Worm (Caenorhabditis elegans) whole organism, L4 larva: ENCODE data around the gene twk-43.

ENCODE experiments used
- D1046.2 ChIP-seq: fragments of 200-800 bp; sonication (Bioruptor generic); IDR thresholded peaks from 2 replicates; pipeline ENCODE4 v1.3.6; 2022; ENCODE audit warnings: missing genetic modification characterization, missing compliant biosample characterization
- F44E2.7 ChIP-seq: fragments of 200-800 bp; sonication (Bioruptor generic); IDR thresholded peaks from 2 replicates; pipeline ENCODE4 v2.1.2; 2022; ENCODE audit warnings: missing genetic modification characterization, missing compliant biosample characterization
- R02D3.7 ChIP-seq: fragments of 150-350 bp; sonication (generic microtip); optimal IDR thresholded peaks from 3 replicates; lab custom pipeline; 2014; ENCODE audit warnings: missing biosample characterization, missing genetic modification characterization
- T20F7.1 ChIP-seq: fragments of 200-800 bp; sonication (Bioruptor generic); optimal IDR thresholded peaks from 2 replicates; lab custom pipeline; 2018; ENCODE audit warnings: mild to moderate bottlenecking, missing genetic modification characterization, missing compliant biosample characterization
- T26A8.4 ChIP-seq: fragments of 200-800 bp; sonication (Bioruptor generic); IDR thresholded peaks from 2 replicates; pipeline ENCODE4 v1.3.6; 2022; ENCODE audit warnings: missing genetic modification characterization, missing compliant biosample characterization
- Y5F2A.4 ChIP-seq: fragments of 200-800 bp; sonication (Bioruptor generic); optimal IDR thresholded peaks from 2 replicates; lab custom pipeline; 2018; ENCODE audit warnings: mild to moderate bottlenecking, missing genetic modification characterization, missing compliant biosample characterization
- Y75B8A.6 ChIP-seq: fragments of 200-800 bp; sonication (Bioruptor generic); IDR thresholded peaks from 2 replicates; pipeline ENCODE4 v1.3.6; 2022; ENCODE audit warnings: missing genetic modification reagents, missing genetic modification characterization, missing compliant biosample characterization
- aha-1 ChIP-seq: fragments of 150-350 bp; peaks from one replicate; lab custom pipeline; 2014; ENCODE audit warnings: missing biosample characterization, missing genetic modification characterization
- aly-2 ChIP-seq: sonication (generic microtip); optimal IDR thresholded peaks from 2 replicates; lab custom pipeline; 2018; ENCODE audit warnings: missing biosample characterization, missing genetic modification characterization
- arid-1 ChIP-seq: fragments of 200-800 bp; sonication (Bioruptor generic); conservative IDR thresholded peaks from 2 replicates; pipeline ENCODE4 v1.3.6; 2022; ENCODE audit warnings: missing genetic modification reagents, missing genetic modification characterization, missing compliant biosample characterization
- attf-4 ChIP-seq: sonication (generic microtip); optimal IDR thresholded peaks from 3 replicates; lab custom pipeline; 2017; ENCODE audit warnings: missing biosample characterization, missing genetic modification characterization
- ceh-28 ChIP-seq: fragments of 150-350 bp; optimal IDR thresholded peaks from 2 replicates; lab custom pipeline; 2014; ENCODE audit warnings: missing biosample characterization, missing genetic modification reagents, missing genetic modification characterization
- ceh-32 ChIP-seq: sonication (generic microtip); optimal IDR thresholded peaks from 2 replicates; lab custom pipeline; 2016; ENCODE audit warnings: mild to moderate bottlenecking, missing genetic modification characterization, missing compliant biosample characterization; ENCODE audit not compliant: poor library complexity
- ceh-44 ChIP-seq: fragments of 200-800 bp; sonication (Bioruptor generic); IDR thresholded peaks from 2 replicates; pipeline ENCODE4 v1.3.6; 2022; ENCODE audit warnings: missing genetic modification reagents, missing genetic modification characterization, missing compliant biosample characterization
- ceh-82 ChIP-seq: sonication (generic microtip); optimal IDR thresholded peaks from 2 replicates; lab custom pipeline; 2017; ENCODE audit warnings: missing biosample characterization, missing genetic modification characterization
- cey-2 ChIP-seq: sonication (generic microtip); optimal IDR thresholded peaks from 3 replicates; lab custom pipeline; 2017; ENCODE audit warnings: missing genetic modification characterization, mild to moderate bottlenecking, missing compliant biosample characterization, antibody characterized with exemption, borderline replicate concordance; ENCODE audit not compliant: insufficient read depth
- daf-16 ChIP-seq, 3 experiments: sonication (generic microtip); optimal IDR thresholded peaks; 2 replicates each; lab custom pipeline; 2016 to 2017; ENCODE audit warnings: missing genetic modification characterization in 3 of 3, missing genetic modification reagents in 3 of 3, mild to moderate bottlenecking in 2 of 3, missing compliant biosample characterization in 2 of 3, missing biosample characterization in 1 of 3, moderate library complexity in 1 of 3
- dmd-9 ChIP-seq: fragments of 200-800 bp; sonication (Bioruptor generic); IDR thresholded peaks from 2 replicates; pipeline ENCODE4 v1.3.6; 2022; ENCODE audit warnings: missing genetic modification reagents, missing genetic modification characterization, missing compliant biosample characterization
- dpl-1 ChIP-seq: fragments of 150-350 bp; optimal IDR thresholded peaks from 2 replicates; lab custom pipeline; 2014; ENCODE audit warnings: missing biosample characterization, missing genetic modification reagents, missing genetic modification characterization
- duxl-1 ChIP-seq: sonication (generic microtip); optimal IDR thresholded peaks from 2 replicates; lab custom pipeline; 2016; ENCODE audit warnings: mild to moderate bottlenecking, missing genetic modification characterization, moderate library complexity, missing compliant biosample characterization; ENCODE audit not compliant: poor library complexity
- dve-1 ChIP-seq: sonication (generic microtip); optimal IDR thresholded peaks from 2 replicates; lab custom pipeline; 2017; ENCODE audit warnings: antibody characterized with exemption, mild to moderate bottlenecking, missing genetic modification characterization, missing compliant biosample characterization; ENCODE audit not compliant: insufficient read depth
- egl-43 ChIP-seq: fragments of 200-800 bp; sonication (Bioruptor generic); IDR thresholded peaks from 2 replicates; pipeline ENCODE4 v1.3.6; 2022; ENCODE audit warnings: missing genetic modification reagents, missing genetic modification characterization, missing compliant biosample characterization
- fkh-10 ChIP-seq: fragments of 150-350 bp; optimal IDR thresholded peaks from 2 replicates; lab custom pipeline; 2014; ENCODE audit warnings: missing biosample characterization, missing genetic modification reagents, missing genetic modification characterization
- fos-1 ChIP-seq: fragments of 150-350 bp; optimal IDR thresholded peaks from 2 replicates; lab custom pipeline; 2014; ENCODE audit warnings: missing biosample characterization, missing genetic modification characterization
- gei-8 ChIP-seq: fragments of 200-800 bp; sonication (Bioruptor generic); optimal IDR thresholded peaks from 2 replicates; lab custom pipeline; 2018; ENCODE audit warnings: mild to moderate bottlenecking, missing genetic modification characterization, missing compliant biosample characterization
- hlh-11 ChIP-seq: fragments of 200-800 bp; sonication (Bioruptor generic); optimal IDR thresholded peaks from 2 replicates; lab custom pipeline; 2018; ENCODE audit warnings: mild to moderate bottlenecking, missing genetic modification characterization, missing compliant biosample characterization
- hlh-30 ChIP-seq: sonication (generic microtip); optimal IDR thresholded peaks from 2 replicates; lab custom pipeline; 2017; ENCODE audit warnings: antibody characterized with exemption, mild to moderate bottlenecking, missing genetic modification characterization, missing compliant biosample characterization; ENCODE audit not compliant: insufficient read depth
- hmg-1.1 ChIP-seq: fragments of 200-800 bp; sonication (Bioruptor generic); IDR thresholded peaks from 2 replicates; pipeline ENCODE4 v1.3.6; 2022; ENCODE audit warnings: missing genetic modification reagents, missing genetic modification characterization, missing compliant biosample characterization
- jun-1 ChIP-seq: fragments of 150-350 bp; optimal IDR thresholded peaks from 2 replicates; lab custom pipeline; 2014; ENCODE audit warnings: missing biosample characterization, missing genetic modification reagents, missing genetic modification characterization
- lim-7 ChIP-seq: fragments of 200-800 bp; sonication (Bioruptor generic); IDR thresholded peaks from 2 replicates; pipeline ENCODE4 v1.3.6; 2022; ENCODE audit warnings: missing genetic modification characterization, missing compliant biosample characterization
- lin-1 ChIP-seq: fragments of 200-800 bp; sonication (Bioruptor generic); IDR thresholded peaks from 2 replicates; pipeline ENCODE4 v1.3.6; 2022; ENCODE audit warnings: missing genetic modification reagents, missing genetic modification characterization, missing compliant biosample characterization
- lin-15B ChIP-seq: fragments of 150-350 bp; sonication (generic microtip); optimal IDR thresholded peaks from 3 replicates; lab custom pipeline; 2014; ENCODE audit warnings: missing biosample characterization, missing genetic modification characterization
- lin-29 ChIP-seq: fragments of 200-800 bp; sonication (Bioruptor generic); IDR thresholded peaks from 2 replicates; pipeline ENCODE4 v1.3.6; 2022; ENCODE audit warnings: missing genetic modification reagents, missing genetic modification characterization, missing compliant biosample characterization
- madf-5 ChIP-seq, 2 experiments: fragments of 200-800 bp; sonication (Bioruptor generic); IDR thresholded peaks; 2 replicates each; pipeline ENCODE4 v1.3.6; 2022; ENCODE audit warnings: missing compliant biosample characterization in 2 of 2, missing genetic modification characterization in 2 of 2
- mep-1 ChIP-seq: fragments of 150-350 bp; sonication (generic microtip); optimal IDR thresholded peaks from 3 replicates; lab custom pipeline; 2014; ENCODE audit warnings: missing biosample characterization, missing genetic modification characterization
- mxl-3 ChIP-seq: fragments of 200-800 bp; sonication (Bioruptor generic); optimal IDR thresholded peaks from 2 replicates; lab custom pipeline; 2018; ENCODE audit warnings: mild to moderate bottlenecking, missing genetic modification characterization, missing compliant biosample characterization
- nhr-102 ChIP-seq: sonication (generic microtip); optimal IDR thresholded peaks from 2 replicates; lab custom pipeline; 2016; ENCODE audit warnings: mild to moderate bottlenecking, missing genetic modification characterization, moderate library complexity, missing compliant biosample characterization
- nhr-237 ChIP-seq: sonication (generic microtip); optimal IDR thresholded peaks from 2 replicates; lab custom pipeline; 2017; ENCODE audit warnings: missing biosample characterization, missing genetic modification characterization
- nhr-25 ChIP-seq: sonication (generic microtip); optimal IDR thresholded peaks from 2 replicates; lab custom pipeline; 2017; ENCODE audit warnings: missing genetic modification characterization, mild to moderate bottlenecking, missing compliant biosample characterization, antibody characterized with exemption, moderate library complexity, borderline replicate concordance; ENCODE audit not compliant: insufficient read depth
- nhr-41 ChIP-seq: fragments of 200-800 bp; sonication (Bioruptor generic); IDR thresholded peaks from 2 replicates; pipeline ENCODE4 v1.3.6; 2022; ENCODE audit warnings: missing genetic modification reagents, missing genetic modification characterization, missing compliant biosample characterization
- nhr-6 ChIP-seq: fragments of 150-350 bp; optimal IDR thresholded peaks from 2 replicates; lab custom pipeline; 2014; ENCODE audit warnings: missing biosample characterization, missing genetic modification characterization
- nhr-76 ChIP-seq: fragments of 150-350 bp; optimal IDR thresholded peaks from 2 replicates; lab custom pipeline; 2014; ENCODE audit warnings: missing biosample characterization, missing genetic modification characterization
- pha-4 ChIP-seq, 2 experiments: fragments of 150-350 bp in 1 of 2; fragments of 200-800 bp in 1 of 2; sonication (Bioruptor generic) in 1 of 2; IDR thresholded peaks in 1 of 2; optimal IDR thresholded peaks in 1 of 2; 2 replicates each; pipeline versions ENCODE4 v1.3.6 to Lab custom; 2014 to 2022; ENCODE audit warnings: missing genetic modification characterization in 2 of 2, missing genetic modification reagents in 2 of 2, missing biosample characterization in 1 of 2, missing compliant biosample characterization in 1 of 2
- php-3 ChIP-seq: fragments of 200-800 bp; sonication (Bioruptor generic); IDR thresholded peaks from 2 replicates; pipeline ENCODE4 v1.3.6; 2022; ENCODE audit warnings: missing genetic modification reagents, missing genetic modification characterization, missing compliant biosample characterization
- pqm-1 ChIP-seq: sonication (generic microtip); optimal IDR thresholded peaks from 2 replicates; lab custom pipeline; 2017; ENCODE audit warnings: missing biosample characterization, missing genetic modification characterization
- snpc-4 ChIP-seq: fragments of 150-350 bp; optimal IDR thresholded peaks from 2 replicates; lab custom pipeline; 2014; ENCODE audit warnings: missing biosample characterization, missing genetic modification characterization
- unc-39 ChIP-seq: sonication (generic microtip); optimal IDR thresholded peaks from 2 replicates; lab custom pipeline; 2017; ENCODE audit warnings: missing biosample characterization, missing genetic modification characterization
- unc-62 ChIP-seq, 3 experiments: fragments of 150-350 bp in 1 of 3; sonication (generic microtip); optimal IDR thresholded peaks in 2 of 3; peaks in 1 of 3; 1 replicate in 1 of 3; 2 replicates in 2 of 3; lab custom pipeline; 2014 to 2017; ENCODE audit warnings: missing biosample characterization in 3 of 3, missing genetic modification characterization in 3 of 3, missing genetic modification reagents in 3 of 3, missing genotype in 1 of 3
- zfp-3 ChIP-seq: fragments of 200-800 bp; sonication (Bioruptor generic); conservative IDR thresholded peaks from 2 replicates; pipeline ENCODE4 v1.3.6; 2022; ENCODE audit warnings: missing genetic modification reagents, missing genetic modification characterization, missing compliant biosample characterization

Gene twk-43

DNA sequence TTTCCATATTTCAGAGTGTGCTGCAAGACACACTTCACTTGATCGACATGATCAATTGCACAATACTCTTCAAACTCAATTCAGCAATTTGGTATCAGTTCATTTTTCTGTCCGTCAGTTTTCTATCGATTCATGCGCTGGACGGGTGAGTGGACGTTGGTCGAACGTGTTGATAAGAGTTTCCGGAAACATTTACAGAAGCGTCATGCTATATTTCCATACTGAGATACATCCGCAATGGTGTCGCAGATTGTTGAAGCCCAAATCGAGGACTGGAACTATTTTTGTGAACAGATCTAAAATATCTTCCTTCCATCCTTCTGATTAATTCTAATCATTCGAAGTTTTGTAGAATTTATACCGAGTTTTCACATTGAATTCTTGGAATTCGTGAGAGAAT, 23.6 kb downstream of the twk-43 start (continued):
- no peak for TF ChIP-seq madf-5 (GFP tag; IDR thresholded peaks at IDR 0.05; lab: Robert Waterston, UW)
- TF ChIP-seq dve-1 (tag; lab: Kevin White, UChicago) = peak; percentile 41
- no peak for TF ChIP-seq arid-1 (GFP tag; lab: Robert Waterston, UW)
- no peak for TF ChIP-seq nhr-76 (tag; lab: Kevin White, UChicago)
- TF ChIP-seq T20F7.1 (GFP tag; lab: Kevin White, UChicago) = peak; percentile 31
- no peak for TF ChIP-seq lim-7 (GFP tag; lab: Robert Waterston, UW)
- 0 out of 2 replicates have a peak, but pooled peaks have one; percentile 6 for TF ChIP-seq php-3 (GFP tag; lab: Robert Waterston, UW)
- no peak for TF ChIP-seq nhr-102 (tag; lab: Kevin White, UChicago)
- peak; percentile 64 for TF ChIP-seq zfp-3 (GFP tag; lab: Robert Waterston, UW)
- TF ChIP-seq fos-1 (tag; lab: Kevin White, UChicago) = no peak
- TF ChIP-seq dmd-9 = no peak
- no peak for TF ChIP-seq R02D3.7
- no peak for TF ChIP-seq pha-4 (GFP tag; IDR thresholded peaks at IDR 0.05; lab: Robert Waterston, UW)
- TF ChIP-seq pha-4 (tag; optimal IDR thresholded peaks at IDR 0.05; lab: Kevin White, UChicago) = no peak
- no peak for TF ChIP-seq hlh-30 (tag; lab: Kevin White, UChicago)
- TF ChIP-seq daf-16 (GFP tag; optimal IDR thresholded peaks at IDR 0.05; lab: Kevin White, UChicago) = no peak
- peak; percentile 68 for TF ChIP-seq daf-16 (tag; optimal IDR thresholded peaks at IDR 0.05; lab: Kevin White, UChicago)
- no peak for TF ChIP-seq nhr-6
- TF ChIP-seq nhr-41 (GFP tag; lab: Robert Waterston, UW) = no peak
- TF ChIP-seq lin-1 (GFP tag; lab: Robert Waterston, UW) = peak; percentile 23; the same call in 1 of the 2 replicates
- TF ChIP-seq mxl-3 = peak; percentile 66
- TF ChIP-seq duxl-1 (tag; lab: Kevin White, UChicago) = no peak
- no peak for TF ChIP-seq attf-4 (tag; lab: Kevin White, UChicago)
- TF ChIP-seq cey-2 (tag; lab: Kevin White, UChicago) = no peak
- peak; percentile 11 for TF ChIP-seq gei-8 (GFP tag; lab: Kevin White, UChicago)
- peak; percentile 3 for TF ChIP-seq nhr-25 (tag; lab: Kevin White, UChicago)
- TF ChIP-seq aly-2 (tag; lab: Kevin White, UChicago) = no peak
- TF ChIP-seq fkh-10 (GFP tag; lab: Kevin White, UChicago) = no peak
- peak in 1 of 2 experiments; percentile 6 for TF ChIP-seq unc-62 (GFP tag; optimal IDR thresholded peaks at IDR 0.05 in 1 of 2; lab: Kevin White, UChicago)
- no peak for TF ChIP-seq unc-62 (tag; optimal IDR thresholded peaks at IDR 0.05; lab: Kevin White, UChicago)
- TF ChIP-seq pqm-1 (tag; lab: Kevin White, UChicago) = peak; percentile 54
- TF ChIP-seq ceh-28 (tag; lab: Kevin White, UChicago) = no peak
- no peak for TF ChIP-seq lin-15B
- TF ChIP-seq ceh-82 (tag; lab: Kevin White, UChicago) = no peak
- no peak for TF ChIP-seq lin-29
- no peak for TF ChIP-seq unc-39 (tag; lab: Kevin White, UChicago)
- TF ChIP-seq egl-43 (GFP tag; lab: Robert Waterston, UW) = no peak
- no peak for TF ChIP-seq aha-1 (tag; lab: Kevin White, UChicago)
- TF ChIP-seq Y75B8A.6 (GFP tag; lab: Robert Waterston, UW) = 0 out of 2 replicates have a peak, but pooled peaks have one; percentile 4
- no peak for TF ChIP-seq D1046.2 (GFP tag; lab: Robert Waterston, UW)
- TF ChIP-seq Y5F2A.4 = no peak
- TF ChIP-seq ceh-44 = no peak
- TF ChIP-seq T26A8.4 (GFP tag; lab: Robert Waterston, UW) = no peak
- no peak for TF ChIP-seq nhr-237 (tag; lab: Kevin White, UChicago)
- no peak for TF ChIP-seq F44E2.7 (GFP tag; lab: Robert Waterston, UW)
- no peak for TF ChIP-seq jun-1
- no peak for TF ChIP-seq snpc-4
- TF ChIP-seq ceh-32 (tag; lab: Kevin White, UChicago) = no peak
- no peak for TF ChIP-seq hmg-1.1 (GFP tag; lab: Robert Waterston, UW)
- peak; percentile 60 for TF ChIP-seq mep-1 (tag; lab: Kevin White, UChicago)
- TF ChIP-seq hlh-11 (tag; lab: Kevin White, UChicago) = no peak
- TF ChIP-seq dpl-1 = no peak
